Fruit fly (Drosophila melanogaster): Measurements from ENCODE around the gene Sec20.

DNA sequence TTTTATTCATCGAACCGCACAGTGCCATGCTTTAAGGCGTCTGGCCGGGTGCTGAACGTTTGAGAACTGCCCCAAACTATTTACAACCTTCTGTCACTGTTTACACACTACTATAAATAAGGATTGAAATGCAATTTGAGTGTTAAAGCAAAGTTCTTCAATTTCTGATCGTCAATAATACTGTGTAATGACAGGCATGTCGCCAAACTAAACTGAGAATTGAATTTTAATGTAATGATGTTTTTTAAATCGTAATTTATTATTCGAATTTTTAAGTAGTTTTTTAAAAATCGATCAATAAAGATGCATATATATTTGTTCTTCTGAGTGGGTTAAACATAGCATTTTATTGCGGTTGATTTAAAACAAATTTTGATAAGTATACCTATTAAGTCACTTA, 43.4 kb downstream of the Sec20 start, which contains the start of gene CG2082:
- TF ChIP-seq CG8478 (optimal IDR thresholded peaks at IDR 0.05) (no peak), CTCF (optimal IDR thresholded peaks at IDR 0.05) (no peak)
